Fruit fly (Drosophila melanogaster) whole organism, embryonic: ENCODE measurements around the gene TBC1D16.

Source experiments
- CG10543 ChIP-seq: fragments of 200-800 bp; sonication (Bioruptor generic); optimal IDR thresholded peaks from 3 replicates; lab custom pipeline; 2017; ENCODE audit warnings: missing biosample characterization, mild to moderate bottlenecking, missing genetic modification characterization, moderate library complexity
- CG10565 ChIP-seq: fragments of 200-800 bp; sonication (Bioruptor generic); optimal IDR thresholded peaks from 3 replicates; lab custom pipeline; 2016; ENCODE audit warnings: missing biosample characterization, mild to moderate bottlenecking, missing genetic modification characterization
- CG11247 ChIP-seq: fragments of 200-800 bp; sonication (Bioruptor generic); IDR thresholded peaks from 2 replicates; pipeline ENCODE4 v1.3.6; 2022; ENCODE audit warnings: missing biosample characterization, missing genetic modification characterization
- CG12071 ChIP-seq: fragments of 200-800 bp; sonication (Bioruptor generic); optimal IDR thresholded peaks from 3 replicates; lab custom pipeline; 2018; ENCODE audit warnings: missing biosample characterization, mild to moderate bottlenecking, missing genetic modification characterization
- CG12236 ChIP-seq: fragments of 200-800 bp; sonication (Bioruptor generic); optimal IDR thresholded peaks from 2 replicates; lab custom pipeline; 2016; ENCODE audit warnings: missing biosample characterization, missing genetic modification characterization
- CG1233 ChIP-seq: fragments of 200-800 bp; sonication (Bioruptor generic); optimal IDR thresholded peaks from 4 replicates; lab custom pipeline; 2018; ENCODE audit warnings: missing biosample characterization, mild to moderate bottlenecking, missing genetic modification characterization
- CG12659 ChIP-seq: fragments of 200-800 bp; sonication (Bioruptor generic); optimal IDR thresholded peaks from 3 replicates; lab custom pipeline; 2017; ENCODE audit warnings: mild to moderate bottlenecking, missing biosample characterization, missing genetic modification reagents, missing genetic modification characterization
- CG13424 ChIP-seq: fragments of 200-800 bp; sonication (Bioruptor generic); optimal IDR thresholded peaks from 2 replicates; lab custom pipeline; 2019; ENCODE audit warnings: missing biosample characterization, mild to moderate bottlenecking, missing genetic modification characterization, moderate library complexity
- CG1529 ChIP-seq: fragments of 200-800 bp; sonication (Bioruptor generic); optimal IDR thresholded peaks from 3 replicates; lab custom pipeline; 2018; ENCODE audit warnings: missing biosample characterization, missing genetic modification characterization
- CG15601 ChIP-seq: fragments of 200-800 bp; sonication (Bioruptor generic); optimal IDR thresholded peaks from 3 replicates; lab custom pipeline; 2019; ENCODE audit warnings: missing biosample characterization, mild to moderate bottlenecking, missing genetic modification characterization, moderate library complexity
- CG15696 ChIP-seq: fragments of 200-800 bp; sonication (Bioruptor generic); optimal IDR thresholded peaks from 2 replicates; lab custom pipeline; 2019; ENCODE audit warnings: missing biosample characterization, mild to moderate bottlenecking, missing genetic modification characterization, moderate library complexity
- CG1647 ChIP-seq: fragments of 200-800 bp; sonication (Bioruptor generic); optimal IDR thresholded peaks from 3 replicates; lab custom pipeline; 2016; ENCODE audit warnings: missing biosample characterization, missing genetic modification characterization
- CG17328 ChIP-seq: fragments of 200-800 bp; sonication (Bioruptor generic); IDR thresholded peaks from 2 replicates; pipeline ENCODE4 v1.3.6; 2022; ENCODE audit warnings: missing biosample characterization, missing genetic modification characterization
- CG17385 ChIP-seq: fragments of 200-800 bp; sonication (Bioruptor generic); optimal IDR thresholded peaks from 3 replicates; lab custom pipeline; 2018; ENCODE audit warnings: missing biosample characterization, mild to moderate bottlenecking, missing genetic modification characterization
- CG17802 ChIP-seq: fragments of 200-800 bp; sonication (Bioruptor generic); optimal IDR thresholded peaks from 2 replicates; lab custom pipeline; 2018; ENCODE audit warnings: missing biosample characterization, mild to moderate bottlenecking, missing genetic modification characterization, moderate library complexity
- CG2116 ChIP-seq: fragments of 200-800 bp; sonication (Bioruptor generic); optimal IDR thresholded peaks from 3 replicates; lab custom pipeline; 2018; ENCODE audit warnings: missing biosample characterization, mild to moderate bottlenecking, missing genetic modification characterization
- CG2120 ChIP-seq: fragments of 200-800 bp; sonication (Bioruptor generic); optimal IDR thresholded peaks from 3 replicates; lab custom pipeline; 2016; ENCODE audit warnings: missing biosample characterization, missing genetic modification characterization
- CG30020 ChIP-seq: fragments of 200-800 bp; optimal IDR thresholded peaks from 2 replicates; lab custom pipeline; 2019; ENCODE audit warnings: missing biosample characterization, mild to moderate bottlenecking, missing genetic modification characterization, moderate library complexity
- CG3281 ChIP-seq: fragments of 200-800 bp; sonication (Bioruptor generic); optimal IDR thresholded peaks from 3 replicates; lab custom pipeline; 2017; ENCODE audit warnings: missing biosample characterization, mild to moderate bottlenecking, missing genetic modification characterization
- CG34224 ChIP-seq: fragments of 200-800 bp; sonication (Bioruptor generic); IDR thresholded peaks from 3 replicates; pipeline ENCODE4 v1.3.6; 2022; ENCODE audit warnings: missing biosample characterization, missing genetic modification characterization; ENCODE audit not compliant: partially characterized antibody
- CG43689 ChIP-seq: fragments of 200-800 bp; sonication (Bioruptor generic); IDR thresholded peaks from 2 replicates; pipeline ENCODE4 v1.3.6; 2022; ENCODE audit warnings: missing biosample characterization, missing genetic modification characterization
- CG5180 ChIP-seq: fragments of 200-800 bp; sonication (Bioruptor generic); optimal IDR thresholded peaks from 3 replicates; lab custom pipeline; 2017; ENCODE audit warnings: missing biosample characterization, missing genetic modification characterization, mild to moderate bottlenecking, moderate library complexity, missing genetic modification reagents
- CG5953 ChIP-seq: fragments of 200-800 bp; sonication (Bioruptor generic); IDR thresholded peaks from 2 replicates; pipeline ENCODE4 v1.3.6; 2022; ENCODE audit warnings: missing biosample characterization, missing genetic modification characterization
- CG6689 ChIP-seq: fragments of 200-800 bp; sonication (Bioruptor generic); IDR thresholded peaks from 2 replicates; pipeline ENCODE4 v1.3.6; 2022; ENCODE audit warnings: missing biosample characterization, missing genetic modification characterization
- CG7839 ChIP-seq: fragments of 200-800 bp; sonication (Bioruptor generic); optimal IDR thresholded peaks from 3 replicates; lab custom pipeline; 2018; ENCODE audit warnings: missing biosample characterization, mild to moderate bottlenecking, missing genetic modification characterization, moderate library complexity
- CG8388 ChIP-seq: fragments of 200-800 bp; sonication (Bioruptor generic); optimal IDR thresholded peaks from 2 replicates; lab custom pipeline; 2019; ENCODE audit warnings: missing biosample characterization, mild to moderate bottlenecking, missing genetic modification characterization, moderate library complexity
- CG9876 ChIP-seq: fragments of 200-800 bp; sonication (Bioruptor generic); optimal IDR thresholded peaks from 2 replicates; lab custom pipeline; 2016; ENCODE audit warnings: missing biosample characterization, missing genetic modification characterization
- CkIIα-i1 ChIP-seq: fragments of 200-800 bp; sonication (Bioruptor generic); IDR thresholded peaks from 2 replicates; pipeline ENCODE4 v1.3.6; 2022; ENCODE audit warnings: missing biosample characterization, missing genetic modification characterization
- D19B ChIP-seq: fragments of 200-800 bp; sonication (Bioruptor generic); optimal IDR thresholded peaks from 2 replicates; lab custom pipeline; 2017; ENCODE audit warnings: missing biosample characterization, mild to moderate bottlenecking, missing genetic modification characterization
- Ets65A ChIP-seq: fragments of 200-800 bp; sonication (Bioruptor generic); peaks from one replicate; lab custom pipeline; 2016; ENCODE audit warnings: missing biosample characterization, missing genetic modification characterization
- Jarid2 ChIP-seq: fragments of 200-800 bp; sonication (Bioruptor generic); optimal IDR thresholded peaks from 3 replicates; lab custom pipeline; 2017; ENCODE audit warnings: mild to moderate bottlenecking, missing biosample characterization, missing genetic modification reagents, missing genetic modification characterization
- Kr ChIP-seq: fragments of 200-800 bp; sonication (Bioruptor generic); optimal IDR thresholded peaks from 2 replicates; lab custom pipeline; 2017; ENCODE audit warnings: missing biosample characterization, mild to moderate bottlenecking, missing genetic modification characterization
- MESR4 ChIP-seq: fragments of 200-800 bp; sonication (Bioruptor generic); optimal IDR thresholded peaks from 2 replicates; lab custom pipeline; 2018; ENCODE audit warnings: missing biosample characterization, mild to moderate bottlenecking, missing genetic modification characterization, moderate library complexity
- NC2α ChIP-seq: fragments of 200-800 bp; sonication (Bioruptor generic); optimal IDR thresholded peaks from 2 replicates; lab custom pipeline; 2016; ENCODE audit warnings: missing biosample characterization, missing genetic modification characterization
- NFAT ChIP-seq: fragments of 200-800 bp; sonication (Bioruptor generic); IDR thresholded peaks from 2 replicates; pipeline ENCODE4 v1.3.6; 2022; ENCODE audit warnings: missing biosample characterization, missing genetic modification characterization
- Oaz ChIP-seq: fragments of 200-800 bp; sonication (Bioruptor generic); IDR thresholded peaks from 2 replicates; pipeline ENCODE4 v1.3.6; 2022; ENCODE audit warnings: missing biosample characterization, missing genetic modification characterization
- Ptx1 ChIP-seq: fragments of 200-800 bp; sonication (Bioruptor generic); IDR thresholded peaks from 2 replicates; pipeline ENCODE4 v1.3.6; 2022; ENCODE audit warnings: missing biosample characterization, missing genetic modification characterization
- Sin3A ChIP-seq: fragments of >200 bp; optimal IDR thresholded peaks from 2 replicates; lab custom pipeline; 2018
- Sox100B ChIP-seq: fragments of 200-800 bp; sonication (Bioruptor generic); optimal IDR thresholded peaks from 3 replicates; lab custom pipeline; 2018; ENCODE audit warnings: missing biosample characterization, mild to moderate bottlenecking, missing genetic modification characterization
- YL-1 ChIP-seq: fragments of 200-800 bp; sonication (Bioruptor generic); optimal IDR thresholded peaks from 3 replicates; lab custom pipeline; 2017; ENCODE audit warnings: missing biosample characterization, mild to moderate bottlenecking, missing genetic modification characterization
- dysf ChIP-seq: fragments of 200-800 bp; sonication (Bioruptor generic); IDR thresholded peaks from 3 replicates; pipeline ENCODE4 v1.3.6; 2022; ENCODE audit warnings: missing biosample characterization, missing genetic modification characterization
- pho ChIP-seq: fragments of 200-800 bp; sonication (Bioruptor generic); optimal IDR thresholded peaks from 2 replicates; lab custom pipeline; 2016; ENCODE audit warnings: missing biosample characterization, missing genetic modification characterization
- prd ChIP-seq, 3 experiments: fragments of >200 bp in 2 of 3; fragments of 200-800 bp in 1 of 3; sonication (Bioruptor generic) in 1 of 3; optimal IDR thresholded peaks in 2 of 3; IDR thresholded peaks in 1 of 3; 2 replicates in 2 of 3; 3 replicates in 1 of 3; pipeline versions ENCODE4 v1.3.6 to Lab custom; 2017 to 2022; ENCODE audit warnings: missing biosample characterization in 1 of 3, missing genetic modification characterization in 1 of 3
- ranshi ChIP-seq: fragments of 200-800 bp; sonication (Bioruptor generic); IDR thresholded peaks from 2 replicates; pipeline ENCODE4 v1.3.6; 2022; ENCODE audit warnings: missing biosample characterization, missing genetic modification characterization
- sd ChIP-seq: fragments of 200-800 bp; sonication (Bioruptor generic); optimal IDR thresholded peaks from 3 replicates; lab custom pipeline; 2018; ENCODE audit warnings: missing biosample characterization, mild to moderate bottlenecking, missing genetic modification characterization, moderate library complexity
- sisA ChIP-seq: fragments of 200-800 bp; sonication (Bioruptor generic); IDR thresholded peaks from 2 replicates; pipeline ENCODE4 v1.3.6; 2022; ENCODE audit warnings: missing biosample characterization, missing genetic modification characterization
- sob ChIP-seq: fragments of 200-800 bp; sonication (Bioruptor generic); IDR thresholded peaks from 2 replicates; pipeline ENCODE4 v1.3.6; 2022; ENCODE audit warnings: missing biosample characterization, missing genetic modification characterization
- tin ChIP-seq: fragments of 200-800 bp; sonication (Bioruptor generic); optimal IDR thresholded peaks from 3 replicates; lab custom pipeline; 2016; ENCODE audit warnings: missing biosample characterization, missing genetic modification characterization
- yki ChIP-seq: fragments of >200 bp; optimal IDR thresholded peaks from 3 replicates; lab custom pipeline; 2018
- z ChIP-seq: fragments of 200-800 bp; sonication (Bioruptor generic); IDR thresholded peaks from 3 replicates; pipeline ENCODE4 v1.3.6; 2022; ENCODE audit warnings: missing biosample characterization, missing genetic modification characterization
- zfh1 ChIP-seq: fragments of 200-800 bp; sonication (Bioruptor generic); IDR thresholded peaks from 3 replicates; pipeline ENCODE4 v1.3.6; 2022; ENCODE audit warnings: missing biosample characterization, missing genetic modification characterization

Gene TBC1D16

dm6 chr2L:10466865-10467270 is 31.4 kb upstream of the TBC1D16 start (continued):
- TF ChIP-seq CG15601 (tag; lab: Kevin White, UChicago): peak; percentile 46
- TF ChIP-seq CG1233 (GFP tag; lab: Kevin White, UChicago): peak; percentile 36
- no peak for TF ChIP-seq Kr
- TF ChIP-seq CG6689: peak; percentile 84
- no peak for TF ChIP-seq z (GFP tag; lab: Robert Waterston, UW)
- peak; percentile 27 for TF ChIP-seq CG2120
- no peak for TF ChIP-seq CG9876
- peak; percentile 82 for TF ChIP-seq CG5180
- peak; percentile 82 for TF ChIP-seq Sox100B
- peak; percentile 65 for TF ChIP-seq CG8388 (GFP tag; lab: Kevin White, UChicago)
- peak; percentile 24 for TF ChIP-seq CG17802 (tag; lab: Kevin White, UChicago)
- no peak for TF ChIP-seq pho
- TF ChIP-seq CG2116: peak; percentile 21
- peak; percentile 76 for TF ChIP-seq Ptx1 (GFP tag; lab: Robert Waterston, UW)
- TF ChIP-seq ranshi (GFP tag; lab: Robert Waterston, UW): 0 out of 2 replicates have a peak, but pooled peaks have one; percentile 20
- peak; percentile 35 for TF ChIP-seq CG12071 (GFP tag; lab: Kevin White, UChicago)
- no peak for TF ChIP-seq CG5953
- no peak for TF ChIP-seq CG30020 (tag; lab: Kevin White, UChicago)
- TF ChIP-seq Sin3A (lab: Kevin White, UChicago): no peak
- TF ChIP-seq CG1529: peak; percentile 67
- no peak for TF ChIP-seq CG10543
- TF ChIP-seq NC2α (GFP tag; lab: Kevin White, UChicago): peak; percentile 50
- TF ChIP-seq CG17328: no peak
- TF ChIP-seq CG13424 (tag; lab: Kevin White, UChicago): peak; percentile 48
- no peak for TF ChIP-seq CG12236 (GFP tag; lab: Kevin White, UChicago)
- no peak for TF ChIP-seq prd (optimal IDR thresholded peaks at IDR 0.05; lab: Kevin White, UChicago)
- peak; percentile 82 for TF ChIP-seq prd (GFP tag; IDR thresholded peaks at IDR 0.05; lab: Robert Waterston, UW)
- TF ChIP-seq dysf: peak; percentile 76
- TF ChIP-seq CG7839 (tag; lab: Kevin White, UChicago): peak; percentile 78
- TF ChIP-seq sd: peak; percentile 65
- peak; percentile 14 for TF ChIP-seq CG1647 (GFP tag; lab: Kevin White, UChicago)
- TF ChIP-seq Ets65A (GFP tag; lab: Kevin White, UChicago): peak; percentile 97
- no peak for TF ChIP-seq CG34224 (GFP tag; lab: Robert Waterston, UW)
- no peak for TF ChIP-seq YL-1
- TF ChIP-seq CG3281 (GFP tag; lab: Kevin White, UChicago): peak; percentile 40
- TF ChIP-seq CG17385 (GFP tag; lab: Kevin White, UChicago): peak; percentile 42
- peak; percentile 43 for TF ChIP-seq Jarid2 (GFP tag; lab: Kevin White, UChicago)
- peak; percentile 59; the same call in 2 of the 3 replicates for TF ChIP-seq zfh1 (GFP tag; lab: Robert Waterston, UW)
- peak; percentile 57 for TF ChIP-seq CG12659 (GFP tag; lab: Kevin White, UChicago)
- TF ChIP-seq D19B (GFP tag; lab: Kevin White, UChicago): peak; percentile 84
- TF ChIP-seq tin (GFP tag; lab: Kevin White, UChicago): peak; percentile 63
- TF ChIP-seq Oaz (GFP tag; lab: Robert Waterston, UW): peak; percentile 31; the same call in 1 of the 2 replicates
- TF ChIP-seq CG15696: peak; percentile 19
- TF ChIP-seq CG10565 (GFP tag; lab: Kevin White, UChicago): no peak
- TF ChIP-seq CG11247 (GFP tag; lab: Robert Waterston, UW): no peak
- peak; percentile 54; the same call in 1 of the 2 replicates for TF ChIP-seq sisA (GFP tag; lab: Robert Waterston, UW)
- no peak for TF ChIP-seq CG43689 (GFP tag; lab: Robert Waterston, UW)
- TF ChIP-seq sob (GFP tag; lab: Robert Waterston, UW): peak; percentile 57
- TF ChIP-seq yki (lab: Kevin White, UChicago): no peak
- TF ChIP-seq MESR4 (GFP tag; lab: Kevin White, UChicago): no peak
- TF ChIP-seq NFAT (GFP tag; lab: Robert Waterston, UW): peak; percentile 14; the same call in 1 of the 2 replicates
- TF ChIP-seq CkIIα-i1 (GFP tag; lab: Robert Waterston, UW): no peak
